Fruit fly (Drosophila melanogaster) S2 (cell line): ENCODE data around the gene Mkp3.

Source experiments
- CG8478 ChIP-seq: fragments of >200 bp; optimal IDR thresholded peaks from 2 replicates; lab custom pipeline; 2018
- CTCF ChIP-seq, 2 experiments: fragments of >200 bp; optimal IDR thresholded peaks; 2 replicates each; lab custom pipeline; 2018

DNA sequence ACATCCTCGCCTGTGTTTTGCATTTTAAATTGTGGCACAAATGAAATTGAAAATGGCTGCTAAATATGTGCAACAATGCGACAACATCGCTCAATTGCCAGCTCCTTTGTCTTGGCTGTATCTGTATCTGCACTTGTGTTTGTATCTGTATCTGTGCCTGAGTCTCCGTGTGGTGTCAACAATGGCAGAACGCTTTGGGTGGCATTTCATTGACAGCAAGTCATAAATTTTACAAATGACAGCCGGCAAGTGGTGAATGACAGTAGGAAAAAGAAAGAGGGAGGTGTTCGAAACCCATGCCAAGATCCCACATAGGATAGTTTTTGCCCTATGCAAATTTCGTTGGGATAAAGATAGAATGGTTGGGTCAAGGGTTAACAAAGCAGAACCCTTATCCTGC lies 54.4 kb downstream of the Mkp3 start:
- TF ChIP-seq CG8478 = no peak
- no peak for TF ChIP-seq CTCF (optimal IDR thresholded peaks at IDR 0.05; lab: Kevin White, UChicago)
